Fruit fly (Drosophila melanogaster) whole organism, prepupa: ENCODE measurements around the gene Nct.

Experiments
- Blimp-1 ChIP-seq: fragments of 200-800 bp; sonication (Bioruptor generic); optimal IDR thresholded peaks from 3 replicates; lab custom pipeline; 2017; ENCODE audit warnings: missing biosample characterization, missing genetic modification characterization, mild to moderate bottlenecking, moderate library complexity, missing genetic modification reagents
- CG10631 ChIP-seq: fragments of 200-800 bp; sonication (Bioruptor generic); optimal IDR thresholded peaks from 2 replicates; lab custom pipeline; 2016; ENCODE audit warnings: missing biosample characterization, missing genetic modification characterization
- CG11294 ChIP-seq: fragments of 200-800 bp; sonication (Bioruptor generic); IDR thresholded peaks from 2 replicates; pipeline ENCODE4 v1.3.6; 2022; ENCODE audit warnings: missing biosample characterization, missing genetic modification characterization
- CG15336 ChIP-seq: fragments of 200-800 bp; sonication (Bioruptor generic); IDR thresholded peaks from 2 replicates; pipeline ENCODE4 v1.3.6; 2022; ENCODE audit warnings: missing biosample characterization, missing genetic modification characterization
- CG1621 ChIP-seq: fragments of 200-800 bp; sonication (Bioruptor generic); optimal IDR thresholded peaks from 3 replicates; lab custom pipeline; 2018; ENCODE audit warnings: missing biosample characterization, mild to moderate bottlenecking, missing genetic modification characterization
- CG16779 ChIP-seq: fragments of 200-800 bp; sonication (Bioruptor generic); optimal IDR thresholded peaks from 3 replicates; lab custom pipeline; 2017; ENCODE audit warnings: missing biosample characterization, mild to moderate bottlenecking, missing genetic modification characterization
- CG31627 ChIP-seq: fragments of 200-800 bp; sonication (Bioruptor generic); optimal IDR thresholded peaks from 3 replicates; lab custom pipeline; 2016; ENCODE audit warnings: missing biosample characterization, missing genetic modification characterization
- CG32006 ChIP-seq: fragments of 200-800 bp; sonication (Bioruptor generic); optimal IDR thresholded peaks from 3 replicates; lab custom pipeline; 2017; ENCODE audit warnings: missing biosample characterization, mild to moderate bottlenecking, missing genetic modification characterization
- CG6163 ChIP-seq: fragments of 200-800 bp; sonication (Bioruptor generic); IDR thresholded peaks from 3 replicates; pipeline ENCODE4 v1.3.6; 2022; ENCODE audit warnings: missing biosample characterization, missing genetic modification characterization
- CG6276 ChIP-seq: fragments of 200-800 bp; sonication (Bioruptor generic); optimal IDR thresholded peaks from 2 replicates; lab custom pipeline; 2017; ENCODE audit warnings: missing biosample characterization, mild to moderate bottlenecking, missing genetic modification characterization
- CG6792 ChIP-seq: fragments of 200-800 bp; sonication (Bioruptor generic); optimal IDR thresholded peaks from 3 replicates; lab custom pipeline; 2016; ENCODE audit warnings: missing biosample characterization, missing genetic modification characterization
- CG6808 ChIP-seq: fragments of 200-800 bp; sonication (Bioruptor generic); optimal IDR thresholded peaks from 3 replicates; lab custom pipeline; 2017; ENCODE audit warnings: missing biosample characterization, missing genetic modification characterization, mild to moderate bottlenecking, moderate library complexity, missing genetic modification reagents
- CG6854 ChIP-seq: fragments of 200-800 bp; sonication (Bioruptor generic); optimal IDR thresholded peaks from 2 replicates; lab custom pipeline; 2017; ENCODE audit warnings: missing biosample characterization, mild to moderate bottlenecking, missing genetic modification characterization
- CG7368 ChIP-seq: fragments of 200-800 bp; sonication (Bioruptor generic); optimal IDR thresholded peaks from 3 replicates; lab custom pipeline; 2016; ENCODE audit warnings: missing biosample characterization, missing genetic modification characterization
- CG8319 ChIP-seq: fragments of 200-800 bp; sonication (Bioruptor generic); optimal IDR thresholded peaks from 3 replicates; lab custom pipeline; 2016; ENCODE audit warnings: missing biosample characterization, missing genetic modification characterization
- CG8632 ChIP-seq: fragments of 200-800 bp; sonication (Bioruptor generic); optimal IDR thresholded peaks from 3 replicates; lab custom pipeline; 2016; ENCODE audit warnings: missing biosample characterization, missing genetic modification characterization
- Eip78C ChIP-seq: fragments of 200-800 bp; sonication (Bioruptor generic); peaks from one replicate; lab custom pipeline; 2016; ENCODE audit warnings: missing biosample characterization, missing genetic modification characterization
- Eip93F ChIP-seq: fragments of 200-800 bp; sonication (Bioruptor generic); optimal IDR thresholded peaks from 2 replicates; lab custom pipeline; 2016; ENCODE audit warnings: missing biosample characterization, mild to moderate bottlenecking, missing genetic modification characterization
- Ets96B ChIP-seq: fragments of 200-800 bp; optimal IDR thresholded peaks from 2 replicates; lab custom pipeline; 2019; ENCODE audit warnings: missing biosample characterization, mild to moderate bottlenecking, missing genetic modification characterization, moderate library complexity
- Hr38 ChIP-seq: sonication (Bioruptor generic); optimal IDR thresholded peaks from 2 replicates; lab custom pipeline; 2016; ENCODE audit warnings: missing biosample characterization, missing genetic modification characterization
- OdsH ChIP-seq: fragments of 200-800 bp; sonication (Bioruptor generic); optimal IDR thresholded peaks from 3 replicates; lab custom pipeline; 2016; ENCODE audit warnings: missing biosample characterization, missing genetic modification characterization
- Smox ChIP-seq: fragments of 200-800 bp; sonication (Bioruptor generic); optimal IDR thresholded peaks from 3 replicates; lab custom pipeline; 2016; ENCODE audit warnings: missing biosample characterization, missing genetic modification characterization
- Sox14 ChIP-seq: fragments of 200-800 bp; sonication (Bioruptor generic); optimal IDR thresholded peaks from 3 replicates; lab custom pipeline; 2016; ENCODE audit warnings: missing biosample characterization, missing genetic modification characterization
- Sox15 ChIP-seq: fragments of 200-800 bp; sonication (Bioruptor generic); optimal IDR thresholded peaks from 3 replicates; lab custom pipeline; 2016; ENCODE audit warnings: missing biosample characterization, missing genetic modification characterization
- achi ChIP-seq: fragments of 200-800 bp; sonication (Bioruptor generic); optimal IDR thresholded peaks from 3 replicates; lab custom pipeline; 2016; ENCODE audit warnings: missing biosample characterization, missing genetic modification characterization
- acj6 ChIP-seq: fragments of 200-800 bp; sonication (Bioruptor generic); optimal IDR thresholded peaks from 3 replicates; lab custom pipeline; 2016; ENCODE audit warnings: missing biosample characterization, missing genetic modification characterization
- cyc ChIP-seq: fragments of 200-800 bp; sonication (Bioruptor generic); optimal IDR thresholded peaks from 3 replicates; lab custom pipeline; 2016; ENCODE audit warnings: missing biosample characterization, missing genetic modification characterization
- dac ChIP-seq: fragments of 200-800 bp; sonication (Bioruptor generic); optimal IDR thresholded peaks from 2 replicates; lab custom pipeline; 2017; ENCODE audit warnings: missing biosample characterization, mild to moderate bottlenecking, missing genetic modification characterization
- dsx ChIP-seq: fragments of 200-800 bp; optimal IDR thresholded peaks from 3 replicates; lab custom pipeline; 2019; ENCODE audit warnings: missing biosample characterization, mild to moderate bottlenecking, missing genetic modification characterization, moderate library complexity; ENCODE audit not compliant: poor library complexity, severe bottlenecking
- esn ChIP-seq: fragments of 200-800 bp; sonication (Bioruptor generic); optimal IDR thresholded peaks from 2 replicates; lab custom pipeline; 2016; ENCODE audit warnings: missing biosample characterization, mild to moderate bottlenecking, missing genetic modification characterization, moderate library complexity
- fd59A ChIP-seq: fragments of 200-800 bp; sonication (Bioruptor generic); optimal IDR thresholded peaks from 2 replicates; lab custom pipeline; 2017; ENCODE audit warnings: missing biosample characterization, mild to moderate bottlenecking, missing genetic modification characterization, missing genetic modification reagents
- fkh ChIP-seq: fragments of 200-800 bp; sonication (Bioruptor generic); optimal IDR thresholded peaks from 3 replicates; lab custom pipeline; 2017; ENCODE audit warnings: missing biosample characterization, mild to moderate bottlenecking, missing genetic modification characterization, moderate library complexity
- lz ChIP-seq: fragments of 200-800 bp; sonication (Bioruptor generic); optimal IDR thresholded peaks from 3 replicates; lab custom pipeline; 2016; ENCODE audit warnings: missing biosample characterization, missing genetic modification characterization
- ss ChIP-seq, 2 experiments: fragments of 200-800 bp; sonication (Bioruptor generic); optimal IDR thresholded peaks; 2 replicates in 1 of 2; 3 replicates in 1 of 2; lab custom pipeline; 2017 to 2018; ENCODE audit warnings: mild to moderate bottlenecking in 2 of 2, missing biosample characterization in 2 of 2, missing genetic modification characterization in 2 of 2, moderate library complexity in 1 of 2
- vri ChIP-seq: fragments of 200-800 bp; sonication (Bioruptor generic); optimal IDR thresholded peaks from 3 replicates; lab custom pipeline; 2016; ENCODE audit warnings: missing biosample characterization, mild to moderate bottlenecking, missing genetic modification characterization

Nct gene

dm6 chr3R:24851429-24851828 lies at the start of gene Nct:
Gene Nct (plus strand): TSS chr3R:24851601.
- peak; percentile 68 for TF ChIP-seq Sox14 (GFP tag; lab: Kevin White, UChicago)
- no peak for TF ChIP-seq CG11294 (GFP tag; lab: Robert Waterston, UW)
- TF ChIP-seq CG6276 (GFP tag; lab: Kevin White, UChicago), result no peak
- TF ChIP-seq Smox, result no peak
- no peak for TF ChIP-seq CG31627 (GFP tag; lab: Kevin White, UChicago)
- no peak for TF ChIP-seq achi (GFP tag; lab: Kevin White, UChicago)
- TF ChIP-seq CG16779 (tag; lab: Kevin White, UChicago), result no peak
- TF ChIP-seq Ets96B (tag; lab: Kevin White, UChicago), result no peak

- TF ChIP-seq fd59A (GFP tag; lab: Kevin White, UChicago) (no peak), CG7368 (GFP tag; lab: Kevin White, UChicago) (no peak), acj6 (GFP tag; lab: Kevin White, UChicago) (no peak), CG6854 (no peak), CG11294 (GFP tag; lab: Robert Waterston, UW) (no peak), Eip93F (no peak), CG16779 (tag; lab: Kevin White, UChicago) (no peak), CG31627 (GFP tag; lab: Kevin White, UChicago) (no peak), OdsH (no peak), CG32006 (no peak), CG6792 (no peak), vri (GFP tag; lab: Kevin White, UChicago) (no peak), ss (GFP tag; optimal IDR thresholded peaks at IDR 0.05; lab: Kevin White, UChicago) (no peak), Smox (no peak), fkh (no peak)
- TF ChIP-seq, all 60 proteins: peak for 0
Observed at dm6 chr3R:24805048-24805447, 46.4 kb upstream of the Nct start, which contains the start of gene polybromo. Gene polybromo (minus strand): TSS chr3R:24805259.

DNA sequence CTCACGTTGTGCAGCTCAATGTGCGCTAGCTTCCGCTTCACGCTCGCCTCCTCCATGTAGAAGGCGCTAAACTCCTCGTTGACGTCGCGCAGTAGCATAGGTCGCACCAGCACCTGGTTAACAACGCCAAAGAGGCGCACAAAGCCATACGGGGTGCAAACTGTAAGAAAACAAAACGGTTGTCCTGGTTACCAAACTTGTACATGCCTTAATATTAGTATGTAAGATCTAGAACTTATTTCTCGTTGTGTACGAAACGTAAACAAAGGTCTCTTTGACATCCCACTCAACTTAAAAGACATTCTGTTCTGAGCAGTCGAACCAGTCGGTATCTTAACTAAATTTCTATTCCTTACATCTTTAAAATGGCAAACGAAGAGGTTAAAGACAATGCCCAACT lies 44.1 kb upstream of the Nct start, which contains the start of gene CG6980:
Gene CG6980, plus strand, starts transcription at position 301 of the 400 bp plus-strand sequence.
- TF ChIP-seq CG10631 (GFP tag; lab: Kevin White, UChicago) (no peak), achi (GFP tag; lab: Kevin White, UChicago) (no peak), CG8319 (no peak), fkh (no peak), CG6163 (no peak), CG8632 (GFP tag; lab: Kevin White, UChicago) (no peak), cyc (GFP tag; lab: Kevin White, UChicago) (no peak), dac (GFP tag; lab: Kevin White, UChicago) (no peak), Hr38 (no peak), lz (GFP tag; lab: Kevin White, UChicago) (no peak), esn (GFP tag; lab: Kevin White, UChicago) (no peak), Eip78C (GFP tag; lab: Kevin White, UChicago) (no peak), acj6 (GFP tag; lab: Kevin White, UChicago) (no peak), CG15336 (GFP tag; lab: Robert Waterston, UW) (no peak), CG6808 (GFP tag; lab: Kevin White, UChicago) (no peak), CG1621 (tag; lab: Kevin White, UChicago) (no peak), dsx (GFP tag; lab: Kevin White, UChicago) (no peak), Blimp-1 (no peak), Sox14 (GFP tag; lab: Kevin White, UChicago) (no peak), Sox15 (no peak)

DNA sequence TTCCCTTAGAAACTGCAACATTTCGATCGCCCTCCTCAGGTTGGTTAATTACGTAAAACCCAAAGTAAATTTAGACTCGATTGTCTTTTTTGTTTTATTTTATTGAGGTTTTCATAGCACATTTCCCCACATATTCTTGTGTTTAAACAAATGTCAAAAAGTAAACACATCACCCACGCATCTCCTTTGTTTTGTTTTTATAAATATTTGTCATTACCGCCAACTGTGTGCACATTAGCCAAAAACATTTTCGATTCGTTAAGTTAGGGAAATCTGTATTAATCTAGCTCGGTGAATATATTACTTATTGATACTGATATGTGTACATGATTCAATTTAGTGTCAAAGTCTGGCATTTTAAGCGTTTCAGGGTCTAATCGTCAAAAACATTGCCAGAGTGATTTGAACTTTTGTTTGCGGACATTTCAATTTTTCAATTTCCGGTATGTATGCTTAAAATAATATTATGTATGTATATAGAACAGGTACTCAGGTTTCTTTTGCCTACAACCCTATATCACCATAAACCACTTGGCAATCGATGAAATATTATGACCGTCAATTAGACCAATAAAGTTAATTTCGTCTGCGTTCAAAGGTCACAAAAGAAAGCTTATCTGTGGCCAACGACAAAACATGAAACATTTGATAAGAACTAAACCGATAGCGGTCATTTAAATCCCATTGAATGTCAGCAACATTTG lies 41.7 kb upstream of the Nct start:
- TF ChIP-seq vri (GFP tag; lab: Kevin White, UChicago) (peak; percentile 65), fkh (peak; percentile 87), CG32006 (no peak)
